Fruit fly (Drosophila melanogaster) whole organism, wandering third instar larva: ENCODE data around the gene mRpS11.
A peak's percentile ranks its signal among the peaks of the same experiment; 100 is the strongest.

Source experiments
- Abd-B ChIP-seq: fragments of >200 bp; optimal IDR thresholded peaks from 2 replicates; lab custom pipeline; 2017; ENCODE audit warnings: missing biosample characterization, missing genetic modification characterization
- CG32264 ChIP-seq: fragments of 200-800 bp; sonication (Bioruptor generic); optimal IDR thresholded peaks from 2 replicates; lab custom pipeline; 2016; ENCODE audit warnings: missing biosample characterization, missing genetic modification characterization
- CG9705 ChIP-seq: fragments of 200-800 bp; sonication (Bioruptor generic); optimal IDR thresholded peaks from 2 replicates; lab custom pipeline; 2018; ENCODE audit warnings: missing biosample characterization, mild to moderate bottlenecking, missing genetic modification characterization
- CrebA ChIP-seq: fragments of 200-800 bp; sonication (Bioruptor generic); optimal IDR thresholded peaks from 2 replicates; lab custom pipeline; 2016; ENCODE audit warnings: missing biosample characterization, mild to moderate bottlenecking, missing genetic modification characterization, borderline replicate concordance
- Dfd ChIP-seq: fragments of >200 bp; optimal IDR thresholded peaks from 2 replicates; lab custom pipeline; 2017; ENCODE audit warnings: missing biosample characterization, missing genetic modification characterization
- Dif ChIP-seq: fragments of 200-275, 200-300 bp; sonication (Bioruptor generic); optimal IDR thresholded peaks from 2 replicates; lab custom pipeline; 2018; ENCODE audit warnings: missing biosample characterization, missing genetic modification characterization; ENCODE audit not compliant: partially characterized antibody
- GATAd ChIP-seq: sonication (Bioruptor generic); optimal IDR thresholded peaks from 2 replicates; lab custom pipeline; 2016; ENCODE audit warnings: missing biosample characterization, missing genetic modification characterization
- HLH106 ChIP-seq: fragments of 200-800 bp; optimal IDR thresholded peaks from 3 replicates; lab custom pipeline; 2019; ENCODE audit warnings: missing biosample characterization, mild to moderate bottlenecking, missing genetic modification characterization, moderate library complexity
- Hnf4 ChIP-seq: fragments of 200-800 bp; sonication (Bioruptor generic); optimal IDR thresholded peaks from 2 replicates; lab custom pipeline; 2016; ENCODE audit warnings: missing biosample characterization, mild to moderate bottlenecking, missing genetic modification characterization
- Hr78 ChIP-seq: fragments of >200 bp; optimal IDR thresholded peaks from 2 replicates; lab custom pipeline; 2017; ENCODE audit warnings: missing biosample characterization, missing genetic modification characterization
- Hr83 ChIP-seq: fragments of 200-300 bp; sonication (Bioruptor generic); optimal IDR thresholded peaks from 2 replicates; lab custom pipeline; 2016; ENCODE audit warnings: missing biosample characterization, mild to moderate bottlenecking, missing genetic modification characterization, moderate library complexity; ENCODE audit not compliant: poor library complexity, severe bottlenecking
- Jra ChIP-seq: sonication (Bioruptor generic); optimal IDR thresholded peaks from 2 replicates; lab custom pipeline; 2016; ENCODE audit warnings: missing biosample characterization, missing genetic modification characterization
- Mio ChIP-seq: sonication (Bioruptor generic); optimal IDR thresholded peaks from 2 replicates; lab custom pipeline; 2016; ENCODE audit warnings: missing biosample characterization, missing genetic modification characterization
- Myc ChIP-seq: fragments of >200 bp; optimal IDR thresholded peaks from 2 replicates; lab custom pipeline; 2017
- N ChIP-seq: fragments of >200 bp; optimal IDR thresholded peaks from 2 replicates; lab custom pipeline; 2018; ENCODE audit warnings: missing biosample characterization, missing external identifiers, missing genetic modification characterization
- OdsH ChIP-seq: fragments of 200-800 bp; sonication (Bioruptor generic); optimal IDR thresholded peaks from 2 replicates; lab custom pipeline; 2016; ENCODE audit warnings: missing biosample characterization, mild to moderate bottlenecking, missing genetic modification characterization
- Rel ChIP-seq, 2 experiments: fragments of 200-800 bp; sonication (Bioruptor generic) in 1 of 2; optimal IDR thresholded peaks; 2 replicates in 1 of 2; 3 replicates in 1 of 2; lab custom pipeline; 2016 to 2019; ENCODE audit warnings: mild to moderate bottlenecking in 2 of 2, missing biosample characterization in 2 of 2, missing genetic modification characterization in 2 of 2, moderate library complexity in 1 of 2
- Sp1 ChIP-seq: fragments of 200-800 bp; sonication (Bioruptor generic); optimal IDR thresholded peaks from 3 replicates; lab custom pipeline; 2019; ENCODE audit warnings: missing biosample characterization, mild to moderate bottlenecking, missing genetic modification characterization, moderate library complexity
- Vsx2 ChIP-seq: fragments of 200-300, 225-300 bp; sonication (Bioruptor generic); optimal IDR thresholded peaks from 2 replicates; lab custom pipeline; 2018; ENCODE audit warnings: missing biosample characterization, missing genetic modification characterization; ENCODE audit not compliant: partially characterized antibody
- br ChIP-seq: fragments of 200-800 bp; sonication (Bioruptor generic); optimal IDR thresholded peaks from 2 replicates; lab custom pipeline; 2016; ENCODE audit warnings: missing biosample characterization, missing genetic modification characterization
- brk ChIP-seq: fragments of 200-800 bp; sonication (Bioruptor generic); optimal IDR thresholded peaks from 2 replicates; lab custom pipeline; 2016; ENCODE audit warnings: missing biosample characterization, mild to moderate bottlenecking, missing genetic modification characterization
- dl ChIP-seq, 2 experiments: fragments of 175-275, 200-275 bp in 1 of 2; fragments of 200-275 bp in 1 of 2; sonication (Bioruptor generic); optimal IDR thresholded peaks; lab custom pipeline; 2018; ENCODE audit warnings: mild to moderate bottlenecking in 2 of 2, missing biosample characterization in 2 of 2, missing genetic modification characterization in 2 of 2, moderate library complexity in 2 of 2; ENCODE audit not compliant: partially characterized antibody in 2 of 2, insufficient read depth in 1 of 2
- dmrt93B ChIP-seq: fragments of 200-800 bp; sonication (Bioruptor generic); optimal IDR thresholded peaks from 2 replicates; lab custom pipeline; 2018; ENCODE audit warnings: missing biosample characterization, mild to moderate bottlenecking, missing genetic modification characterization
- dsf ChIP-seq: sonication (Bioruptor generic); optimal IDR thresholded peaks from 2 replicates; lab custom pipeline; 2016; ENCODE audit warnings: missing biosample characterization, missing genetic modification characterization, borderline replicate concordance
- ey ChIP-seq: fragments of 200-800 bp; sonication (Bioruptor generic); optimal IDR thresholded peaks from 2 replicates; lab custom pipeline; 2016; ENCODE audit warnings: missing biosample characterization, missing genetic modification characterization
- foxo ChIP-seq, 2 experiments: fragments of 200-800 bp; sonication (Bioruptor generic); optimal IDR thresholded peaks; 2 replicates in 1 of 2; 3 replicates in 1 of 2; lab custom pipeline; 2016 to 2017; ENCODE audit warnings: missing biosample characterization in 2 of 2, missing genetic modification characterization in 2 of 2
- fru ChIP-seq: fragments of 200-800 bp; sonication (Bioruptor generic); optimal IDR thresholded peaks from 3 replicates; lab custom pipeline; 2016; ENCODE audit warnings: missing biosample characterization, mild to moderate bottlenecking, missing genetic modification characterization
- h ChIP-seq: fragments of 200-800 bp; sonication (Bioruptor generic); optimal IDR thresholded peaks from 3 replicates; lab custom pipeline; 2016; ENCODE audit warnings: missing biosample characterization, mild to moderate bottlenecking, missing genetic modification characterization
- jim ChIP-seq: fragments of 175-275, 200-325 bp; sonication (Bioruptor generic); optimal IDR thresholded peaks from 2 replicates; lab custom pipeline; 2016; ENCODE audit warnings: missing biosample characterization, mild to moderate bottlenecking, missing genetic modification characterization
- lola ChIP-seq: fragments of >200 bp; optimal IDR thresholded peaks from 2 replicates; lab custom pipeline; 2017; ENCODE audit warnings: missing biosample characterization, missing genetic modification characterization
- pan ChIP-seq: fragments of >200 bp; optimal IDR thresholded peaks from 2 replicates; lab custom pipeline; 2017
- psq ChIP-seq: fragments of 200-800 bp; sonication (Bioruptor generic); optimal IDR thresholded peaks from 3 replicates; lab custom pipeline; 2017; ENCODE audit warnings: missing biosample characterization, mild to moderate bottlenecking, missing genetic modification characterization, moderate library complexity
- rgr ChIP-seq: fragments of 200-800 bp; sonication (Bioruptor generic); optimal IDR thresholded peaks from 3 replicates; lab custom pipeline; 2016; ENCODE audit warnings: missing biosample characterization, mild to moderate bottlenecking, missing genetic modification characterization
- sage ChIP-seq: fragments of 200-800 bp; sonication (Bioruptor generic); optimal IDR thresholded peaks from 2 replicates; lab custom pipeline; 2016; ENCODE audit warnings: missing biosample characterization, mild to moderate bottlenecking, missing genetic modification characterization
- sv ChIP-seq: fragments of 200-800 bp; sonication (Bioruptor generic); optimal IDR thresholded peaks from 3 replicates; lab custom pipeline; 2016; ENCODE audit warnings: missing biosample characterization, missing genetic modification characterization
- tai ChIP-seq: sonication (Bioruptor generic); optimal IDR thresholded peaks from 2 replicates; lab custom pipeline; 2016; ENCODE audit warnings: missing biosample characterization, missing genetic modification characterization
- usp ChIP-seq: fragments of >200 bp; optimal IDR thresholded peaks from 2 replicates; lab custom pipeline; 2017; ENCODE audit warnings: missing biosample characterization, missing genetic modification characterization
- woc ChIP-seq: sonication (Bioruptor generic); optimal IDR thresholded peaks from 2 replicates; lab custom pipeline; 2016; ENCODE audit warnings: missing biosample characterization, mild to moderate bottlenecking, missing genetic modification characterization

The mRpS11 gene

DNA sequence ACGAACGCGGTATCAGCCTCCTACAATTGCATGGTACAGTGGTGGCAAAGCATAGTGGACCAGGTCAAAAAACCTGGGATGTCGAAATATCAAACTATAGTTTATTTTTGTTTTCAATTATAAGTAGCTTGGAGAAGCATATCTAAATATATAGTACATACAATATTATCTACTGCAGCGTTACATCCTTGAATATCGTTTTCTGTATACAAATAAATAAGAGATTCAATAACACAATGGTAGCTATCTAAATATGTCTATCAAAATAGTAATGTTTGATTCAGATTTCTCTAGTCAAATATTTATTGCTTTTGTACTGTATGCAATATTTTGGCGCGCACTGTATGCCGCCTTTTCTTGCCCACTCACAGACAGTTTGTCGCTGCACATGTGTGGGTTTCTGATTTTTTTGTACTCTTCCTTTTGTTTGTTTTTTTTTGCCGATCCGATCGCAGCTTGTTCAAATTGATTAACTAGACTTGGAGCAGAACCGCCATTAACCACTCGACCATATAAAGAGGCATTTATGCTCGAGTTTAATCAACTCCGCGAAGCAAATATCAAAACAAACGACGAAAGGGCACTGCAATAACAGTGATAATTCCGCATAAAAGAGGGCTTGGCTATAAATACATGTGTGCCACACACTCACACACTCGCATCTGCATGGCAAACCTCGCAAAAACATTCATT lies 8.3 kb downstream of the mRpS11 start:
- TF ChIP-seq Hr78 (GFP tag; lab: Kevin White, UChicago): no peak
- TF ChIP-seq brk (GFP tag; lab: Kevin White, UChicago): no peak
- TF ChIP-seq CG9705 (GFP tag; lab: Kevin White, UChicago): peak; percentile 86
- TF ChIP-seq tai (GFP tag; lab: Kevin White, UChicago): no peak
- TF ChIP-seq N: no peak
- no peak for TF ChIP-seq Abd-B (GFP tag; lab: Kevin White, UChicago)
- peak; percentile 92 for TF ChIP-seq OdsH (GFP tag; lab: Kevin White, UChicago)
- no peak for TF ChIP-seq Hr83 (GFP tag; lab: Kevin White, UChicago)
- peak; percentile 88 for TF ChIP-seq ey (GFP tag; lab: Kevin White, UChicago)
- peak; percentile 83 for TF ChIP-seq Rel (GFP tag; optimal IDR thresholded peaks at IDR 0.05; lab: Kevin White, UChicago)
- TF ChIP-seq Rel (tag; optimal IDR thresholded peaks at IDR 0.05; lab: Kevin White, UChicago): peak; percentile 54
- TF ChIP-seq h (GFP tag; lab: Kevin White, UChicago): peak; percentile 93
- peak; percentile 79 for TF ChIP-seq CG32264 (GFP tag; lab: Kevin White, UChicago)
- no peak for TF ChIP-seq Dif (GFP tag; lab: Kevin White, UChicago)
- no peak for TF ChIP-seq dl (GFP tag; optimal IDR thresholded peaks at IDR 0.05; lab: Kevin White, UChicago; ENCODE audit: insufficient read depth in 1 of 2, partially characterized antibody in 2 of 2)
- TF ChIP-seq sv (GFP tag; lab: Kevin White, UChicago): peak; percentile 92
- TF ChIP-seq foxo (GFP tag; optimal IDR thresholded peaks at IDR 0.05; lab: Kevin White, UChicago): peak; percentile 83 to 94
- no peak for TF ChIP-seq CrebA (GFP tag; lab: Kevin White, UChicago)
- no peak for TF ChIP-seq Myc (lab: Kevin White, UChicago)
- TF ChIP-seq Mio (GFP tag; lab: Kevin White, UChicago): peak; percentile 46
- no peak for TF ChIP-seq jim (GFP tag; lab: Kevin White, UChicago)
- TF ChIP-seq GATAd (GFP tag; lab: Kevin White, UChicago): peak; percentile 30
- TF ChIP-seq Jra (GFP tag; lab: Kevin White, UChicago): peak; percentile 74
- no peak for TF ChIP-seq usp (GFP tag; lab: Kevin White, UChicago)
- peak; percentile 92 for TF ChIP-seq sage (GFP tag; lab: Kevin White, UChicago)
- peak; percentile 94 for TF ChIP-seq HLH106 (tag; lab: Kevin White, UChicago)
- peak; percentile 76 for TF ChIP-seq woc (GFP tag; lab: Kevin White, UChicago)
- TF ChIP-seq dsf (GFP tag; lab: Kevin White, UChicago): peak; percentile 59
- TF ChIP-seq fru (GFP tag; lab: Kevin White, UChicago): peak; percentile 94
- TF ChIP-seq lola (GFP tag; lab: Kevin White, UChicago): no peak
- peak; percentile 90 for TF ChIP-seq dmrt93B
- TF ChIP-seq Hnf4 (GFP tag; lab: Kevin White, UChicago): peak; percentile 86
- TF ChIP-seq br (GFP tag; lab: Kevin White, UChicago): peak; percentile 93
- TF ChIP-seq rgr: peak; percentile 94
- TF ChIP-seq pan (lab: Kevin White, UChicago): no peak
- TF ChIP-seq Vsx2 (GFP tag; lab: Kevin White, UChicago): no peak
- TF ChIP-seq psq (GFP tag; lab: Kevin White, UChicago): peak; percentile 89
- peak; percentile 97 for TF ChIP-seq Sp1
- TF ChIP-seq Dfd (GFP tag; lab: Kevin White, UChicago): no peak

DNA sequence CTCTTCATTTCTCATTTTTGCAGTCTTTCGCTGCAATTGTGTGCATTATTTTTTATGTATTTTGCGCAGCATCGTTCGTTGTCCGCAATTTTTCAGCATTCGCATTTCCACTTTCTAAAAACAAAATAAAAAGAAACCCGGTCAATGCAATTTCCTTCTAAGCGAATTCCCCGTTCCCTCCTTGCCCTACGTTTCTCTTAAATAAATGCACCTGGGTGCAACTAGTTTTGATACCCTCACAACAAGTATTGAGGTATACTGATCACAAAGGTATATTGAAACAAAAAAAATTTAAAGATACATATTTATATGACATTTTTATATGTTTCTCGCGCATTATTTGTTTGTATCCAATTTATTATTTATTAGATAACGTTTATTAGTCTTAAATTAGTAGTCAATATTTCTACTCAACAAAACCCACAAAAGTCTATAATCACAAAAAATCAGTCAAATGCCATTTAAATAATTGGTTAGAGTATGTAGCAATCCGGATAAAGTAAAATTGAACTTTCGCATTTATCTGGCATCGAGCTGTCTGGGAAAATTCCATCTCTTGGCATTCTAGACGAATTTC lies 8.9 kb downstream of the mRpS11 start:
- TF ChIP-seq Hnf4 (GFP tag; lab: Kevin White, UChicago) (no peak), Sp1 (peak; percentile 4), HLH106 (tag; lab: Kevin White, UChicago) (peak; percentile 18)
